Fruit fly (Drosophila melanogaster) whole organism, prepupa: ENCODE measurements around the gene CG4565.

Experiments used
- Blimp-1 ChIP-seq: fragments of 200-800 bp; sonication (Bioruptor generic); optimal IDR thresholded peaks from 3 replicates; lab custom pipeline; 2017; ENCODE audit warnings: missing biosample characterization, missing genetic modification characterization, mild to moderate bottlenecking, moderate library complexity, missing genetic modification reagents
- CG10631 ChIP-seq: fragments of 200-800 bp; sonication (Bioruptor generic); optimal IDR thresholded peaks from 2 replicates; lab custom pipeline; 2016; ENCODE audit warnings: missing biosample characterization, missing genetic modification characterization
- CG10669 ChIP-seq: fragments of 200-800 bp; sonication (Bioruptor generic); optimal IDR thresholded peaks from 3 replicates; lab custom pipeline; 2018; ENCODE audit warnings: missing biosample characterization, mild to moderate bottlenecking, missing genetic modification characterization, moderate library complexity
- CG11294 ChIP-seq: fragments of 200-800 bp; sonication (Bioruptor generic); IDR thresholded peaks from 2 replicates; pipeline ENCODE4 v1.3.6; 2022; ENCODE audit warnings: missing biosample characterization, missing genetic modification characterization
- CG11762 ChIP-seq: fragments of 200-800 bp; sonication (Bioruptor generic); optimal IDR thresholded peaks from 3 replicates; lab custom pipeline; 2016; ENCODE audit warnings: missing biosample characterization, missing genetic modification characterization; ENCODE audit not compliant: insufficient read depth
- CG11902 ChIP-seq: fragments of 200-800 bp; sonication (Bioruptor generic); optimal IDR thresholded peaks from 3 replicates; lab custom pipeline; 2016; ENCODE audit warnings: missing biosample characterization, missing genetic modification characterization
- CG15336 ChIP-seq: fragments of 200-800 bp; sonication (Bioruptor generic); IDR thresholded peaks from 2 replicates; pipeline ENCODE4 v1.3.6; 2022; ENCODE audit warnings: missing biosample characterization, missing genetic modification characterization
- CG31627 ChIP-seq: fragments of 200-800 bp; sonication (Bioruptor generic); optimal IDR thresholded peaks from 3 replicates; lab custom pipeline; 2016; ENCODE audit warnings: missing biosample characterization, missing genetic modification characterization
- CG32006 ChIP-seq: fragments of 200-800 bp; sonication (Bioruptor generic); optimal IDR thresholded peaks from 3 replicates; lab custom pipeline; 2017; ENCODE audit warnings: missing biosample characterization, mild to moderate bottlenecking, missing genetic modification characterization
- CG34406 ChIP-seq: fragments of 200-800 bp; sonication (Bioruptor generic); optimal IDR thresholded peaks from 3 replicates; lab custom pipeline; 2016; ENCODE audit warnings: missing biosample characterization, missing genetic modification characterization
- CG3919 ChIP-seq: fragments of 200-800 bp; sonication (Bioruptor generic); optimal IDR thresholded peaks from 3 replicates; lab custom pipeline; 2016; ENCODE audit warnings: missing biosample characterization, missing genetic modification characterization
- CG4318 ChIP-seq: fragments of 200-800 bp; sonication (Bioruptor generic); optimal IDR thresholded peaks from 3 replicates; lab custom pipeline; 2017; ENCODE audit warnings: missing biosample characterization, mild to moderate bottlenecking, missing genetic modification characterization
- CG6792 ChIP-seq: fragments of 200-800 bp; sonication (Bioruptor generic); optimal IDR thresholded peaks from 3 replicates; lab custom pipeline; 2016; ENCODE audit warnings: missing biosample characterization, missing genetic modification characterization
- CG6808 ChIP-seq: fragments of 200-800 bp; sonication (Bioruptor generic); optimal IDR thresholded peaks from 3 replicates; lab custom pipeline; 2017; ENCODE audit warnings: missing biosample characterization, missing genetic modification characterization, mild to moderate bottlenecking, moderate library complexity, missing genetic modification reagents
- CG6854 ChIP-seq: fragments of 200-800 bp; sonication (Bioruptor generic); optimal IDR thresholded peaks from 2 replicates; lab custom pipeline; 2017; ENCODE audit warnings: missing biosample characterization, mild to moderate bottlenecking, missing genetic modification characterization
- CG7368 ChIP-seq: fragments of 200-800 bp; sonication (Bioruptor generic); optimal IDR thresholded peaks from 3 replicates; lab custom pipeline; 2016; ENCODE audit warnings: missing biosample characterization, missing genetic modification characterization
- CG8119 ChIP-seq: fragments of 200-800 bp; sonication (Bioruptor generic); IDR thresholded peaks from 3 replicates; pipeline ENCODE4 v1.3.6; 2022; ENCODE audit warnings: missing biosample characterization, missing genetic modification characterization
- CG9139 ChIP-seq: fragments of 200-800 bp; sonication (Bioruptor generic); optimal IDR thresholded peaks from 3 replicates; lab custom pipeline; 2017; ENCODE audit warnings: missing biosample characterization, mild to moderate bottlenecking, missing genetic modification characterization
- Eip75B ChIP-seq: fragments of 200-800 bp; sonication (Bioruptor generic); optimal IDR thresholded peaks from 3 replicates; lab custom pipeline; 2016; ENCODE audit warnings: missing biosample characterization, missing genetic modification characterization
- Eip78C ChIP-seq: fragments of 200-800 bp; sonication (Bioruptor generic); peaks from one replicate; lab custom pipeline; 2016; ENCODE audit warnings: missing biosample characterization, missing genetic modification characterization
- Eip93F ChIP-seq: fragments of 200-800 bp; sonication (Bioruptor generic); optimal IDR thresholded peaks from 2 replicates; lab custom pipeline; 2016; ENCODE audit warnings: missing biosample characterization, mild to moderate bottlenecking, missing genetic modification characterization
- Gug ChIP-seq: fragments of 200-800 bp; sonication (Bioruptor generic); IDR thresholded peaks from 2 replicates; pipeline ENCODE4 v1.3.6; 2022; ENCODE audit warnings: missing biosample characterization, missing genetic modification characterization
- Hr38 ChIP-seq: sonication (Bioruptor generic); optimal IDR thresholded peaks from 2 replicates; lab custom pipeline; 2016; ENCODE audit warnings: missing biosample characterization, missing genetic modification characterization
- Hr4 ChIP-seq: fragments of 200-800 bp; sonication (Bioruptor generic); optimal IDR thresholded peaks from 3 replicates; lab custom pipeline; 2016; ENCODE audit warnings: missing biosample characterization, missing genetic modification characterization
- Met ChIP-seq: fragments of 200-800 bp; sonication (Bioruptor generic); optimal IDR thresholded peaks from 3 replicates; lab custom pipeline; 2016; ENCODE audit warnings: missing biosample characterization, missing genetic modification characterization
- OdsH ChIP-seq: fragments of 200-800 bp; sonication (Bioruptor generic); optimal IDR thresholded peaks from 3 replicates; lab custom pipeline; 2016; ENCODE audit warnings: missing biosample characterization, missing genetic modification characterization
- Sox102F ChIP-seq: fragments of 200-800 bp; sonication (Bioruptor generic); optimal IDR thresholded peaks from 2 replicates; lab custom pipeline; 2016; ENCODE audit warnings: missing biosample characterization, mild to moderate bottlenecking, missing genetic modification characterization
- Sox14 ChIP-seq: fragments of 200-800 bp; sonication (Bioruptor generic); optimal IDR thresholded peaks from 3 replicates; lab custom pipeline; 2016; ENCODE audit warnings: missing biosample characterization, missing genetic modification characterization
- Sox15 ChIP-seq: fragments of 200-800 bp; sonication (Bioruptor generic); optimal IDR thresholded peaks from 3 replicates; lab custom pipeline; 2016; ENCODE audit warnings: missing biosample characterization, missing genetic modification characterization
- achi ChIP-seq: fragments of 200-800 bp; sonication (Bioruptor generic); optimal IDR thresholded peaks from 3 replicates; lab custom pipeline; 2016; ENCODE audit warnings: missing biosample characterization, missing genetic modification characterization
- acj6 ChIP-seq: fragments of 200-800 bp; sonication (Bioruptor generic); optimal IDR thresholded peaks from 3 replicates; lab custom pipeline; 2016; ENCODE audit warnings: missing biosample characterization, missing genetic modification characterization
- cyc ChIP-seq: fragments of 200-800 bp; sonication (Bioruptor generic); optimal IDR thresholded peaks from 3 replicates; lab custom pipeline; 2016; ENCODE audit warnings: missing biosample characterization, missing genetic modification characterization
- dac ChIP-seq: fragments of 200-800 bp; sonication (Bioruptor generic); optimal IDR thresholded peaks from 2 replicates; lab custom pipeline; 2017; ENCODE audit warnings: missing biosample characterization, mild to moderate bottlenecking, missing genetic modification characterization
- eg ChIP-seq: fragments of 200-800 bp; sonication (Bioruptor generic); IDR thresholded peaks from 3 replicates; pipeline ENCODE4 v1.3.6; 2022; ENCODE audit warnings: missing biosample characterization, missing genetic modification characterization
- esn ChIP-seq: fragments of 200-800 bp; sonication (Bioruptor generic); optimal IDR thresholded peaks from 2 replicates; lab custom pipeline; 2016; ENCODE audit warnings: missing biosample characterization, mild to moderate bottlenecking, missing genetic modification characterization, moderate library complexity
- fd59A ChIP-seq: fragments of 200-800 bp; sonication (Bioruptor generic); optimal IDR thresholded peaks from 2 replicates; lab custom pipeline; 2017; ENCODE audit warnings: missing biosample characterization, mild to moderate bottlenecking, missing genetic modification characterization, missing genetic modification reagents
- fd85E ChIP-seq: fragments of 200-800 bp; sonication (Bioruptor generic); optimal IDR thresholded peaks from 3 replicates; lab custom pipeline; 2016; ENCODE audit warnings: missing biosample characterization, missing genetic modification characterization
- fkh ChIP-seq: fragments of 200-800 bp; sonication (Bioruptor generic); optimal IDR thresholded peaks from 3 replicates; lab custom pipeline; 2017; ENCODE audit warnings: missing biosample characterization, mild to moderate bottlenecking, missing genetic modification characterization, moderate library complexity
- lz ChIP-seq: fragments of 200-800 bp; sonication (Bioruptor generic); optimal IDR thresholded peaks from 3 replicates; lab custom pipeline; 2016; ENCODE audit warnings: missing biosample characterization, missing genetic modification characterization
- pdm3 ChIP-seq: fragments of 200-800 bp; sonication (Bioruptor generic); optimal IDR thresholded peaks from 3 replicates; lab custom pipeline; 2016; ENCODE audit warnings: missing biosample characterization, missing genetic modification characterization
- spab ChIP-seq: fragments of 200-800 bp; sonication (Bioruptor generic); optimal IDR thresholded peaks from 2 replicates; lab custom pipeline; 2017; ENCODE audit warnings: missing biosample characterization, mild to moderate bottlenecking, missing genetic modification characterization, missing genetic modification reagents
- ss ChIP-seq, 2 experiments: fragments of 200-800 bp; sonication (Bioruptor generic); optimal IDR thresholded peaks; 2 replicates in 1 of 2; 3 replicates in 1 of 2; lab custom pipeline; 2017 to 2018; ENCODE audit warnings: mild to moderate bottlenecking in 2 of 2, missing biosample characterization in 2 of 2, missing genetic modification characterization in 2 of 2, moderate library complexity in 1 of 2
- svp ChIP-seq: fragments of 200-800 bp; sonication (Bioruptor generic); peaks from one replicate; lab custom pipeline; 2016; ENCODE audit warnings: missing biosample characterization, missing genetic modification characterization
- vri ChIP-seq: fragments of 200-800 bp; sonication (Bioruptor generic); optimal IDR thresholded peaks from 3 replicates; lab custom pipeline; 2016; ENCODE audit warnings: missing biosample characterization, mild to moderate bottlenecking, missing genetic modification characterization

The CG4565 gene

DNA sequence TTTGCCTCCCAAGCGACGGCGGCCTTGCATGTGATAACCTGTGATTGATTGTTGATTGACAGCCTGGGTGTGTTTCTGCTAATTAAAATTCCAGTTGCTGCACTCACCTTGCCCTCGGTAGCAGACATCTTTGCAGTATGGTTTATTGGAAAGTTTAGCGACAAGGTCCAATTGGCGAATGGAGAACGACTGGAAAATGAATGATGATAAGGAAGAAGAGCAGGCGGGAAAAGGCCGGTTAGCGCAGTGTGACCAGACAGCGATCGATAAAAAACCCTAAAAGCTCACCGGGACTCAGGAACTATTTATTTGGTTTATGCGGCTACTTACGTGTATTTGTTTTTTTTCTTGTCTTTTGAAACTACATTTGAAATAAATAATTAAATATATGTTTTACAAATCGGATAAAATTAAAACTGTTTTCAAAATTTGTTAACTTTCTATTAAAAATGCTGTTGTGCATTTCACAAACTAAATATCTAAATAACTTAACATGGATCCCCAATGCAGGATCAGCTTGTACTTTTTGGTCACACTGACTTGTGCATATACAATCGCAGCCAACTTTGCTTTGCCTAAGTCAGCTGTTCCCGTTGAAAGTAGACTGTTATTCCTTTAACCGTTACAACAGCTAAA, 19.7 kb downstream of the CG4565 start, which contains the start of gene Fdh (continued):
- no peak for TF ChIP-seq CG11294
- no peak for TF ChIP-seq Sox102F
- no peak for TF ChIP-seq pdm3 (GFP tag; lab: Kevin White, UChicago)
- TF ChIP-seq cyc, result no peak
- peak; percentile 50 for TF ChIP-seq CG31627 (GFP tag; lab: Kevin White, UChicago)
- peak; percentile 66 for TF ChIP-seq lz
- no peak for TF ChIP-seq CG9139
- TF ChIP-seq CG11762 (GFP tag; lab: Kevin White, UChicago), result no peak
- peak; percentile 79 for TF ChIP-seq svp (GFP tag; lab: Kevin White, UChicago)

DNA sequence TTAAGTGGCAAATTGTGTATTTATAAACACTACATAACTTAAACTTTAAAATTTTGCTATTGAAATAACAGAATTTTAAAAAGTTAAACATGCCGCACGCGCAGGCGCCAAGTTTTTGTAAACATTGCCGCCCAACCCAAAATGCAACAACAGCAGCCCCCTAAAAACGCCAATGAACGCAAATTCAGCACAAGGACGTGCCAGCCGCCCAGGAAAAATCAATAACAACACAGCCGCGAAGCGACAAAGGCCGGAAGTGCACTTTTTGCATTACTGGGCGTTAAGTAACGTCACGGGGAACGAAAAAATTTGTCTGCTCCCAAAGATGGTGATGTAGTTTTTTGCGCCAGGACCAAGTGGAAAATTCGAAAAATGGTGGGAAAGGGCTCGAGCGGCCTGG, 20.3 kb downstream of the CG4565 start, which contains the start of gene CG4596:
CG4596 (plus strand) TSS at position 219 of the 400 bp plus-strand sequence.
- no peak for TF ChIP-seq CG7368 (GFP tag; lab: Kevin White, UChicago)
- no peak for TF ChIP-seq pdm3 (GFP tag; lab: Kevin White, UChicago)
- no peak for TF ChIP-seq CG32006 (GFP tag; lab: Kevin White, UChicago)
- TF ChIP-seq CG4318 (GFP tag; lab: Kevin White, UChicago), result no peak
- TF ChIP-seq fd59A, result no peak
- no peak for TF ChIP-seq CG11294
- no peak for TF ChIP-seq Hr38 (GFP tag; lab: Kevin White, UChicago)
- TF ChIP-seq Eip78C (GFP tag; lab: Kevin White, UChicago), result no peak
- no peak for TF ChIP-seq CG3919 (GFP tag; lab: Kevin White, UChicago)
- no peak for TF ChIP-seq eg
- no peak for TF ChIP-seq CG6854
- TF ChIP-seq CG10669, result no peak
- no peak for TF ChIP-seq vri (GFP tag; lab: Kevin White, UChicago)
- TF ChIP-seq Hr4 (GFP tag; lab: Kevin White, UChicago), result no peak

DNA sequence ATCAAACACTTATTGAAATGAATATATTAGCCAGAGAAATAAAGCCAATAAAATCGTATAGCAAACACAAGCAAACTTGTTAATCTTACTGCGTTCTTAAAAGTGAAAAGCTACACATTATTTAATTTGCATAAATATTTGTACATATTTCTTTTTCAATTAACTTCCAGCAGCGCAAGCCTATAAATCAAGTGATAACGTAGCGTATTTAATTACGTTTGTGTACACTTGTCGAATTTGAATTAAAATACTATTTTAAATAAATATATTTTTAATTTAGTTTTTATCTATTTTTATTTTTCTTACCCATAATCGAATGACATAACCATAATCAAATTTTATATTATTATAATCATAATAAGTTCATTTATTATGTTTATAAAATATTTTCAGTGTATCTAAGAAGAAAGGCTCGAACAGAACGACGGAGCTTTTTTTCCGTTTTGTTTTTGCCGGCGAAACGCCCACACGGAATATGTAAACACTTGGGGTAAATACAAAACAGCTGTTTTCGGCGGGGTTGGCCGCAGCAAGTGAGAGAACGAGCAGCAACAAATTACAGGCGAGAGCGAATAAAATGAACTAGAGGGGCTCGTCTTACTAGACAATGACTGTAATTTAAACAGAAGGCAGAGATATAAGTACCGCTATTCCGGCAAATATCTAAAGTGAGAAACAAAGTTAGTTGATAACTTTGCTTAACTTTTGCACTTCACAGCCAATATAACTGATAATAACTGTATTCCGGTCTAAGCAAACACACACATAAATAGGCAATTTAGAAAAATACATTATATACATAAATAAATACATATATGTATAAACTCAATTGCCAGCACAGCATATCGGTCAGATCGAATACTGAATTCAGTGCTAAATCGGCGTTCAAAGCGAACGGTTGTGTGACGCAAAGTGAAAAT, 23.3 kb downstream of the CG4565 start, which contains the start of gene Sodh2:
Sodh2 (plus strand) TSS at position 870 of the 920 bp plus-strand sequence.
- TF ChIP-seq CG10631 (GFP tag; lab: Kevin White, UChicago), result peak; percentile 12
- peak; percentile 68 for TF ChIP-seq achi (GFP tag; lab: Kevin White, UChicago)
- peak; percentile 67 for TF ChIP-seq CG34406 (GFP tag; lab: Kevin White, UChicago)
- TF ChIP-seq CG11902 (GFP tag; lab: Kevin White, UChicago), result no peak
- peak; percentile 86 for TF ChIP-seq CG15336 (GFP tag; lab: Robert Waterston, UW)
- peak; percentile 50 for TF ChIP-seq Eip93F (GFP tag; lab: Kevin White, UChicago)
- TF ChIP-seq fd85E (GFP tag; lab: Kevin White, UChicago), result no peak
- peak; percentile 35 for TF ChIP-seq spab (GFP tag; lab: Kevin White, UChicago)
- TF ChIP-seq CG11762 (GFP tag; lab: Kevin White, UChicago), result peak; percentile 11
- TF ChIP-seq Blimp-1, result peak; percentile 48
- peak; percentile 78 for TF ChIP-seq vri (GFP tag; lab: Kevin White, UChicago)
- TF ChIP-seq Sox102F, result peak; percentile 77
- TF ChIP-seq fkh (GFP tag; lab: Kevin White, UChicago), result peak; percentile 97
- no peak for TF ChIP-seq Sox15
- peak; percentile 26 for TF ChIP-seq acj6 (GFP tag; lab: Kevin White, UChicago)
- TF ChIP-seq CG6792 (GFP tag; lab: Kevin White, UChicago), result peak; percentile 53
- TF ChIP-seq CG31627 (GFP tag; lab: Kevin White, UChicago), result peak; percentile 7
- TF ChIP-seq dac (GFP tag; lab: Kevin White, UChicago), result peak; percentile 32
- TF ChIP-seq Eip75B, result no peak
- TF ChIP-seq eg, result peak; percentile 88
- TF ChIP-seq esn (GFP tag; lab: Kevin White, UChicago), result peak; percentile 77
- TF ChIP-seq Gug (GFP tag; lab: Robert Waterston, UW), result peak; percentile 53; the same call in 1 of the 2 replicates
- TF ChIP-seq pdm3 (GFP tag; lab: Kevin White, UChicago), result peak; percentile 53
- TF ChIP-seq svp (GFP tag; lab: Kevin White, UChicago), result peak; percentile 75
- TF ChIP-seq OdsH (GFP tag; lab: Kevin White, UChicago), result peak; percentile 65
- TF ChIP-seq CG6808, result peak; percentile 45
- peak; percentile 50 for TF ChIP-seq Sox14 (GFP tag; lab: Kevin White, UChicago)
- TF ChIP-seq CG9139, result peak; percentile 42
- peak; percentile 22 for TF ChIP-seq Met
- TF ChIP-seq CG8119 (GFP tag; lab: Robert Waterston, UW), result peak; percentile 76
- TF ChIP-seq ss (GFP tag; optimal IDR thresholded peaks at IDR 0.05; lab: Kevin White, UChicago), result peak; percentile 28 to 66
- peak; percentile 72 for TF ChIP-seq Hr4 (GFP tag; lab: Kevin White, UChicago)
- TF ChIP-seq lz, result peak; percentile 53
